Worm (Caenorhabditis elegans): ENCODE results near the gene Y69A2AR.18.

Gene Y69A2AR.18

DNA sequence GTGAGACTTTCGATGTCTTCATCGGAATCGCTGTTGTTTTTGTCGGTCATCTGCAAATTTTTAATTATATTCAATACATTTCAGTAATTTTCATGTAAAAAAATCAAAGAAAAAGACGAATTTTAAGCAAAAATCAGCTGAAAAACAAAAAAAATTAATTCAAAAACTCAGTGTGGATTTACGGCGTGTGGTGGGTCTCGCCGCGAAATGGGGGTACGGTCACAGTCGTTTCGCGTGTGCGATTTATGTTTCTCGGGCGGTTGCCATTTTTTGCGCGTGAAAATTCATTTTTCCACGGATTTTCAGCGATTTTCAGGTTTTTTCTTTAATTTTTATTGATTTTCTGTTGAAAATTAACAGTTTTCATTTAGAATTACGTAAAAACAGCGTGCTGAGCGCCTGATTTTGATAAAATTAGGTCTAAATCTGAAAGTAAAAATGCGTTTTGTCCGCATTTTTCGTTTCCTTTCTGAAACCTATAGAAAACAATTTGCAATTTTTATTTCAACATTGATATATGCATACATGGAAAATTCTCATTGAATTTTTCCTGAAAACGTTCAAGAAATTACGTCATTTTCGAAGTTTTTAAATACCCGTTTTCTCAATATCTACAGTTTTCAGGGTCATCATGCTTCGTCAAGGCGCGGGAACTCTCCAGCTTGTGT, at the start of gene Y69A2AR.18, which contains the start of gene ccdc-12:
TSS of gene Y69A2AR.18 (plus strand) at position 618 of the 668 bp plus-strand sequence.
TSS of gene ccdc-12 (minus strand) at position 57 of the 668 bp plus-strand sequence.
- no peak for TF ChIP-seq cog-1 (tag; optimal IDR thresholded peaks at IDR 0.05)
- no peak for TF ChIP-seq tab-1 (GFP tag; IDR thresholded peaks at IDR 0.05)
- no peak for TF ChIP-seq ztf-23 (GFP tag; IDR thresholded peaks at IDR 0.05)
- TF ChIP-seq med-1 (GFP tag; optimal IDR thresholded peaks at IDR 0.05; ENCODE audit: insufficient read depth): no peak
- TF ChIP-seq klf-2 (GFP tag; conservative IDR thresholded peaks at IDR 0.05): no peak
- no peak for TF ChIP-seq ztf-29 (GFP tag; IDR thresholded peaks at IDR 0.05)
- no peak for TF ChIP-seq ref-1 (GFP tag; conservative IDR thresholded peaks at IDR 0.05)
- no peak for TF ChIP-seq T22C8.4 (GFP tag; IDR thresholded peaks at IDR 0.05)
- no peak for TF ChIP-seq flt-1 (GFP tag; IDR thresholded peaks at IDR 0.05)

DNA sequence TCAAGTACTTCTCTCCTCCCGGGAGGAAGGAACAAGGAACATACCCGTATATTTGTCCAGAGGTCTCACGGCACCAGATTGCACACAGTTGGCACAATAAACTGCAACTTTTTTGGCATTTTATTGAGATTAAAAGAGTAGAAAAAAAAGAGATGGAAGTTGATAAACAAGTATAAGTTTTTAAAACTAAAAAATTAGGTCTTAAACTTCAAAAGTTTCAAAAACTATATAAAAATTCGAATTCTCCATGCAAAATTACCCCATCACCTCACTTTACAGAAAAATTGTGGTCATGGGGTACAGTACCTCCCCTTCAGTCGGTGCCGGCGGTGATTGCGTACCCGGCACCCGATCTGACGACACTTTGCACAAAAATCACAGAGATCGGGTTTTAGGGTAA, 44.3 kb upstream of the Y69A2AR.18 start, which contains the start of gene C45G7.13:
TSS of gene C45G7.13 (minus strand) at position 101 of the 400 bp plus-strand sequence.
- TF ChIP-seq ztf-29 (GFP tag; IDR thresholded peaks at IDR 0.05): no peak

DNA sequence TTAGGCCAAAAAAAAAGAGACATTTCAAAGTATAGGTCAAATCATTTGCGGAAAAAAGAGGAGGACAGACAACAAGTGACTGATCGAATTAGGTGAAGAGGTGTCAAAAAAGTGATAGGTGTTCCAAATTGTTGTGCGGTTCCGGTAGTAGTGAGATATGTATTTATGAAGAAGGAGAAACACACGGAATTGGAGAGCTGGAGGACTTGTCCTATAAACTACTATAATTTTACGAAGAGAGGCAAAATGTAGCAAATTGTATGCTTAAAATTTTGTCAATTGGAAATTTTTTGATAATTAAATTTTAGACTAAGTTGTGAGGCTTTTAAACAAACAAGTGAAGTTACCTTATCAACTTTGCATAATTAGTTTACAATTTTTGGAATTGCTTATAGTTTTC, 43.9 kb upstream of the Y69A2AR.18 start:
- TF ChIP-seq cog-1 (tag; optimal IDR thresholded peaks at IDR 0.05) (no peak), flt-1 (GFP tag; IDR thresholded peaks at IDR 0.05) (no peak), klf-2 (GFP tag; conservative IDR thresholded peaks at IDR 0.05) (no peak), tab-1 (GFP tag; IDR thresholded peaks at IDR 0.05) (no peak), ref-1 (GFP tag; conservative IDR thresholded peaks at IDR 0.05) (no peak), T22C8.4 (GFP tag; IDR thresholded peaks at IDR 0.05) (no peak)

DNA sequence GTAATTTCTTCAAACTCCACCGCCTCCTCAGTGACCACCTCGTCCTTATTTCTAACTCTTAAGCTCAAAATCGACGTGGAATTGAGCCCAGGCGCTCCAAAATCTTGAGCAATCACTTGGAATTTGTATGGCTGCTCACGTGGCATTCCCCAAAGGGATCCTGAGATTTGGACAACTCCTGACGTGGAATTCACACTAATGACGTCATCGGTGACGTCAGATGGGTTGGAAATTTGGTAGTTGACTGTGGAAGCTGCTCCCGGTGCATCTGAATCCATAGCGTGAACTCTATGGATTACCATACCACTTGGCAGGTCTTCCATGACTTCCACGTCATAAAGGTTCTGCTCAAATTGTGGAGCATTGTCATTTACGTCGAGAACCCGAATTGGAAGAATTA, 40.4 kb upstream of the Y69A2AR.18 start:
- no peak for TF ChIP-seq klf-2 (GFP tag; conservative IDR thresholded peaks at IDR 0.05)
- TF ChIP-seq tab-1 (GFP tag; IDR thresholded peaks at IDR 0.05): no peak
- no peak for TF ChIP-seq med-1 (GFP tag; optimal IDR thresholded peaks at IDR 0.05; ENCODE audit: insufficient read depth)
- TF ChIP-seq flt-1 (GFP tag; IDR thresholded peaks at IDR 0.05): no peak
- no peak for TF ChIP-seq cog-1 (tag; optimal IDR thresholded peaks at IDR 0.05)
- TF ChIP-seq ref-1 (GFP tag; conservative IDR thresholded peaks at IDR 0.05): no peak
- TF ChIP-seq T22C8.4 (GFP tag; IDR thresholded peaks at IDR 0.05): no peak
- no peak for TF ChIP-seq ztf-23 (GFP tag; IDR thresholded peaks at IDR 0.05)
- no peak for TF ChIP-seq ztf-29 (GFP tag; IDR thresholded peaks at IDR 0.05)

DNA sequence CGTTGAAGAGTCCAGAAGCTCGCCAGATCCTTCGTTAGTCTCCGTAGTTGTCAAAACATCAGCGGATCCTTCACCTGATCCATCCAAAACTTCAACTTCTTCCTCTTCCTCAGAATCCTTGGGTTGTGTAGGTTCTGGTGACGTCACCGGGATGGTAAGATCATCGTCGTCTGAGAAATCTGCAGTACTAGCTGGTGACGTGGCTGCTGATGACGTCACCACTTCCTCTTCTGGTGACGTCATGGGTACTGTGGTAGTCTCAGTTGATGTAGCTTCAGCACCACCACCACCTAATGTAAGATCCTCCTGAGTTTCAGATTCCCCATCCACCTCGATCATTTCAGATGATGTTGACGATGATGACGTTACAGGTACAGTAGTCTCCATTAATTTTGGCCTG, 34.1 kb upstream of the Y69A2AR.18 start:
- no peak for TF ChIP-seq cog-1 (tag; optimal IDR thresholded peaks at IDR 0.05)
- TF ChIP-seq klf-2 (GFP tag; conservative IDR thresholded peaks at IDR 0.05): no peak
- TF ChIP-seq flt-1 (GFP tag; IDR thresholded peaks at IDR 0.05): no peak
- TF ChIP-seq ztf-23 (GFP tag; IDR thresholded peaks at IDR 0.05): no peak
- no peak for TF ChIP-seq ztf-29 (GFP tag; IDR thresholded peaks at IDR 0.05)
- TF ChIP-seq tab-1 (GFP tag; IDR thresholded peaks at IDR 0.05): no peak
- no peak for TF ChIP-seq T22C8.4 (GFP tag; IDR thresholded peaks at IDR 0.05)
- no peak for TF ChIP-seq ref-1 (GFP tag; conservative IDR thresholded peaks at IDR 0.05)
- TF ChIP-seq med-1 (GFP tag; optimal IDR thresholded peaks at IDR 0.05; ENCODE audit: insufficient read depth): no peak

DNA sequence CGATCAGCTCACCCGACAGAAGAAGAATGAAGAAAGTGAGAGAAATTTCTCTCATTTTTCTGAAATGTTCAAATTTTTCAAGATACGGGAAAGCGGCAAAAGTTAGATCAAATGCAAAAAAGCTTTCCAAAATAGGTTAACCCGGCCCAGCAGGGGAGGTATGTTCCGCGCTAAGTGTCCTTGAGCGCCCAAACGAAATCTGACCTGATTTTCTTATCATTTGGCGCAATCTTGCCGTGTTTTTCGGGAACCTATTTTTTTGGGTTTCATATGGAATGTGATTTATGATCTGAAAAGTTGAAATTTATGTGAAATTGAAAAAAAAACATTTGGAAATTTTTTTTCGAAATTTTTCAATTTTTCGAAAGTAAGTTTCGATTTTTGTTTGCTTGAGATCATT, 32.2 kb upstream of the Y69A2AR.18 start, which contains the start of gene cdh-10:
TSS of gene cdh-10 (minus strand) at position 59 of the 400 bp plus-strand sequence.
- TF ChIP-seq T22C8.4 (GFP tag; IDR thresholded peaks at IDR 0.05): no peak
- TF ChIP-seq ref-1 (GFP tag; conservative IDR thresholded peaks at IDR 0.05): no peak
- no peak for TF ChIP-seq klf-2 (GFP tag; conservative IDR thresholded peaks at IDR 0.05)
- TF ChIP-seq ztf-29 (GFP tag; IDR thresholded peaks at IDR 0.05): no peak
- no peak for TF ChIP-seq tab-1 (GFP tag; IDR thresholded peaks at IDR 0.05)
- TF ChIP-seq ztf-23 (GFP tag; IDR thresholded peaks at IDR 0.05): no peak
- no peak for TF ChIP-seq flt-1 (GFP tag; IDR thresholded peaks at IDR 0.05)
- TF ChIP-seq cog-1 (tag; optimal IDR thresholded peaks at IDR 0.05): no peak
- no peak for TF ChIP-seq med-1 (GFP tag; optimal IDR thresholded peaks at IDR 0.05; ENCODE audit: insufficient read depth)

DNA sequence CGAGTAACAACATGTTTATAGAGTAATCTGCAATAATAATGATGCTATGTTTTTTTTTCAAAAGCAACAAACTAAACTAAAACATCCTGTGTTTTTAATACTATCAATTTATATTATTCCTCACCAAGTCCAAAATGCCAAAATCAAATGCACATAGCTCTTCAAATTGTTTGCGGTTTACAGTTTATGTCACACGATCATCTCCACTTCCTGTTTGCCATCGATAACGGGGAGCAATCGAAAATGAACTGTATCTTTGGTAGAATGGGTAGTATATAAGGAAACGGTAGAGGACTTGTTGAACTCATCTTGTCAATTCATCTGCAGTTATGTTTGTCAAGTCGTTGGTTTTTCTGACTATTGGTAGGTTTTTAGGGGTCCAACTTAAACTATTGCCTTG, 31.4 kb upstream of the Y69A2AR.18 start, which contains the start of gene ilys-3:
TSS of gene ilys-3 (plus strand) at position 301 of the 400 bp plus-strand sequence.
- TF ChIP-seq tab-1 (GFP tag; IDR thresholded peaks at IDR 0.05): no peak
- no peak for TF ChIP-seq ztf-23 (GFP tag; IDR thresholded peaks at IDR 0.05)
- no peak for TF ChIP-seq med-1 (GFP tag; optimal IDR thresholded peaks at IDR 0.05; ENCODE audit: insufficient read depth)
- no peak for TF ChIP-seq ref-1 (GFP tag; conservative IDR thresholded peaks at IDR 0.05)
- no peak for TF ChIP-seq T22C8.4 (GFP tag; IDR thresholded peaks at IDR 0.05)
- TF ChIP-seq klf-2 (GFP tag; conservative IDR thresholded peaks at IDR 0.05): no peak
- TF ChIP-seq cog-1 (tag; optimal IDR thresholded peaks at IDR 0.05): no peak
- no peak for TF ChIP-seq flt-1 (GFP tag; IDR thresholded peaks at IDR 0.05)
- no peak for TF ChIP-seq ztf-29 (GFP tag; IDR thresholded peaks at IDR 0.05)

DNA sequence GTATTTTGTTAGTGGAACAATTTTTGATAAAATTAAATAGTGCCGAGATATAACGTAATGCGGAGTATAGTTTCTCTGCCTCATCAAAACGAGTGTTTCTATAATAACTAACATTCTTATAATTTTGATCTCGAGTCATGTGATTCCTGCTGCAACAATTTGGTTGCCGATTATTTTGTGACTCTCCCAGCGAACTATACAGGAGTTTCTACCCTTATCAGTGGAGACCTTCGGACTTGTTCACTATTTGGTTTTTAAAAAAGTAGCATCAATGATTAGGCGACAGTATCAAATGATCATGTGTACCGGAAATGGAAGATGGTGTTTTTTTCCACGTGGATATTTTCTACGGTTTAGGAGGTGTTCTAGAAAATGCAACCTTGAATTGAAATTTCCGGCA, 29.3 kb upstream of the Y69A2AR.18 start:
- TF ChIP-seq tab-1 (GFP tag; IDR thresholded peaks at IDR 0.05): no peak

DNA sequence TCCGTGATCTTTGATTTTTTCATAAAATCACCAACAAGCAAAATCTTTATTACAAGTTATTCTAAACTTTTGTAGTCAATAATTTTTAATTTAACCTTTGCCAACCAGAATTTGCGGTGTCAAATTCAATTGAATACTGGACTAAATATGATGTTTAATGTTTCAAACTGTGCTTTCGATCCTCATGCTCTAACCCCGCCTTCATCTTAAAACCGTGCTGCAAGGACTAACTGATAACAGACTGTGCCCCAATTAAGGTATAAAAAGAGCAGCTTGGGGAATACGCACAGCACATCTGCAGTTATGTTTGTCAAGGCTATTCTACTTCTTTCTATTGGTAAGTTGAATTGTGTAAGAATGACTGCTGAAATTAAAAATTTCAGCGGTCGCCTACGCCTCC, 28.2 kb upstream of the Y69A2AR.18 start, which contains the start of gene ilys-2:
TSS of gene ilys-2 (plus strand) at position 301 of the 400 bp plus-strand sequence.
- TF ChIP-seq ztf-23 (GFP tag; IDR thresholded peaks at IDR 0.05) (no peak), ztf-29 (GFP tag; IDR thresholded peaks at IDR 0.05) (no peak), ref-1 (GFP tag; conservative IDR thresholded peaks at IDR 0.05) (no peak), flt-1 (GFP tag; IDR thresholded peaks at IDR 0.05) (no peak), T22C8.4 (GFP tag; IDR thresholded peaks at IDR 0.05) (no peak), tab-1 (GFP tag; IDR thresholded peaks at IDR 0.05) (no peak), med-1 (GFP tag; optimal IDR thresholded peaks at IDR 0.05; ENCODE audit: insufficient read depth) (no peak), cog-1 (tag; optimal IDR thresholded peaks at IDR 0.05) (no peak), klf-2 (GFP tag; conservative IDR thresholded peaks at IDR 0.05) (no peak)

DNA sequence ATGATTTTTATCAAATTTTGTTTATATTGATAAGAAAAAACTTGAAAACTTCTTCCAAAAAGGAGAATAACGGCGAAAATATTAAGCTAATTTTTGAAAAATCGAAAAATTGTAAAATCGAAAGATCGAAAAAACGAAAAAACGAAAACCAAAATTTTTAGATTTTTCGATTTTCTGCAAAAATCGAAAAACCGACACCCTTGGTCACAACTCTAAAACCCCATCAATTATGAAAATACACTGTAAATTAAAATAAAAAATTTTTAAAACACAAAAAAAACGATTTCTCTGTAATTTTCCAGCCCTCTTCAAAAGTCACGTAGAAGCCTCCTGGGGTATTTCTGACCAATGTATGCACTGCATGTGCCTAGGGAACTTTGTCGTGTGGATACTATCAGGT, 25.4 kb upstream of the Y69A2AR.18 start, which contains the start of gene ilys-1:
TSS of gene ilys-1 (plus strand) at position 301 of the 400 bp plus-strand sequence.
- TF ChIP-seq ztf-29 (GFP tag; IDR thresholded peaks at IDR 0.05) (no peak), T22C8.4 (GFP tag; IDR thresholded peaks at IDR 0.05) (no peak)
